Fruit fly (Drosophila melanogaster) whole organism, embryonic: ENCODE results near the gene rdog.
A peak's percentile ranks its signal among the peaks of the same experiment; 100 is the strongest.

Experiments used
- B-H1 ChIP-seq: fragments of 200-800 bp; sonication (Bioruptor generic); IDR thresholded peaks from 3 replicates; pipeline ENCODE4 v1.3.6; 2022; ENCODE audit warnings: missing biosample characterization, missing genetic modification characterization
- Blimp-1 ChIP-seq: fragments of 200-800 bp; sonication (Bioruptor generic); optimal IDR thresholded peaks from 3 replicates; lab custom pipeline; 2018; ENCODE audit warnings: missing biosample characterization, missing genetic modification characterization, mild to moderate bottlenecking, moderate library complexity, missing genetic modification reagents
- CG10209 ChIP-seq: fragments of 200-800 bp; sonication (Bioruptor generic); optimal IDR thresholded peaks from 3 replicates; lab custom pipeline; 2017; ENCODE audit warnings: missing biosample characterization, mild to moderate bottlenecking, missing genetic modification characterization, missing genetic modification reagents
- CG11504 ChIP-seq: fragments of 200-800 bp; sonication (Bioruptor generic); optimal IDR thresholded peaks from 3 replicates; lab custom pipeline; 2019; ENCODE audit warnings: missing biosample characterization, mild to moderate bottlenecking, missing genetic modification characterization, moderate library complexity
- CG13624 ChIP-seq: fragments of 200-800 bp; sonication (Bioruptor generic); optimal IDR thresholded peaks from 2 replicates; lab custom pipeline; 2016; ENCODE audit warnings: missing biosample characterization, missing genetic modification characterization
- CG13894 ChIP-seq: fragments of 200-800 bp; sonication (Bioruptor generic); optimal IDR thresholded peaks from 3 replicates; lab custom pipeline; 2018; ENCODE audit warnings: missing biosample characterization, mild to moderate bottlenecking, missing genetic modification characterization, moderate library complexity
- CG14710 ChIP-seq: fragments of 200-800 bp; sonication (Bioruptor generic); optimal IDR thresholded peaks from 3 replicates; lab custom pipeline; 2019; ENCODE audit warnings: missing biosample characterization, mild to moderate bottlenecking, missing genetic modification characterization, moderate library complexity
- CG14860 ChIP-seq: fragments of 200-800 bp; sonication (Bioruptor generic); IDR thresholded peaks from 3 replicates; pipeline ENCODE4 v1.3.6; 2022; ENCODE audit warnings: missing biosample characterization, missing genetic modification characterization; ENCODE audit not compliant: partially characterized antibody
- CG15011 ChIP-seq: fragments of 200-800 bp; sonication (Bioruptor generic); optimal IDR thresholded peaks from 3 replicates; lab custom pipeline; 2018; ENCODE audit warnings: missing biosample characterization, mild to moderate bottlenecking, missing genetic modification characterization
- CG1529 ChIP-seq: fragments of 200-800 bp; sonication (Bioruptor generic); optimal IDR thresholded peaks from 3 replicates; lab custom pipeline; 2018; ENCODE audit warnings: missing biosample characterization, missing genetic modification characterization
- CG18619 ChIP-seq: fragments of 200-800 bp; sonication (Bioruptor generic); optimal IDR thresholded peaks from 3 replicates; lab custom pipeline; 2017; ENCODE audit warnings: missing biosample characterization, mild to moderate bottlenecking, missing genetic modification characterization
- CG2875 ChIP-seq: fragments of 200-800 bp; sonication (Bioruptor generic); optimal IDR thresholded peaks from 2 replicates; lab custom pipeline; 2017; ENCODE audit warnings: missing biosample characterization, mild to moderate bottlenecking, missing genetic modification characterization, missing genetic modification reagents
- CG30403 ChIP-seq: fragments of 200-800 bp; sonication (Bioruptor generic); optimal IDR thresholded peaks from 3 replicates; lab custom pipeline; 2016; ENCODE audit warnings: missing biosample characterization, missing genetic modification characterization
- CG4707 ChIP-seq: fragments of 200-800 bp; sonication (Bioruptor generic); optimal IDR thresholded peaks from 2 replicates; lab custom pipeline; 2018; ENCODE audit warnings: missing biosample characterization, mild to moderate bottlenecking, missing genetic modification characterization, moderate library complexity
- CG7745 ChIP-seq: fragments of 200-800 bp; sonication (Bioruptor generic); optimal IDR thresholded peaks from 2 replicates; lab custom pipeline; 2018; ENCODE audit warnings: missing biosample characterization, mild to moderate bottlenecking, missing genetic modification characterization, moderate library complexity
- CG8281 ChIP-seq: fragments of 200-800 bp; sonication (Bioruptor generic); optimal IDR thresholded peaks from 2 replicates; lab custom pipeline; 2018; ENCODE audit warnings: missing biosample characterization, mild to moderate bottlenecking, missing genetic modification characterization, moderate library complexity
- CG8478 ChIP-seq: fragments of >200 bp; optimal IDR thresholded peaks from 2 replicates; lab custom pipeline; 2018
- CG8944 ChIP-seq: fragments of 200-800 bp; sonication (Bioruptor generic); optimal IDR thresholded peaks from 3 replicates; lab custom pipeline; 2016; ENCODE audit warnings: missing biosample characterization, missing genetic modification characterization
- Dfd ChIP-seq, 2 experiments: fragments of >200 bp; optimal IDR thresholded peaks; 2 replicates each; lab custom pipeline; 2017; ENCODE audit warnings: missing biosample characterization in 2 of 2, missing genetic modification characterization in 2 of 2
- Doc3 ChIP-seq: fragments of 200-800 bp; sonication (Bioruptor generic); IDR thresholded peaks from 3 replicates; pipeline ENCODE4 v1.3.6; 2022; ENCODE audit warnings: missing biosample characterization, missing genetic modification characterization; ENCODE audit not compliant: partially characterized antibody
- Eip74EF ChIP-seq, 2 experiments: fragments of 200-800 bp in 1 of 2; fragments of >200 bp in 1 of 2; sonication (Bioruptor generic) in 1 of 2; optimal IDR thresholded peaks; 2 replicates each; lab custom pipeline; 2017 to 2019; ENCODE audit warnings: missing biosample characterization in 2 of 2, missing genetic modification characterization in 2 of 2, mild to moderate bottlenecking in 1 of 2, moderate library complexity in 1 of 2
- Hand ChIP-seq: fragments of 200-800 bp; sonication (Bioruptor generic); optimal IDR thresholded peaks from 2 replicates; lab custom pipeline; 2017; ENCODE audit warnings: mild to moderate bottlenecking, missing biosample characterization, missing genetic modification reagents, missing genetic modification characterization
- Hr78 ChIP-seq, 2 experiments: fragments of 200-800 bp in 1 of 2; fragments of >200 bp in 1 of 2; sonication (Bioruptor generic) in 1 of 2; optimal IDR thresholded peaks; 2 replicates each; lab custom pipeline; 2017 to 2019; ENCODE audit warnings: missing biosample characterization in 2 of 2, missing genetic modification characterization in 2 of 2, mild to moderate bottlenecking in 1 of 2, moderate library complexity in 1 of 2
- Mad ChIP-seq: fragments of 200-800 bp; sonication (Bioruptor generic); optimal IDR thresholded peaks from 2 replicates; lab custom pipeline; 2016; ENCODE audit warnings: missing biosample characterization, missing genetic modification characterization
- Meics ChIP-seq: fragments of 200-800 bp; sonication (Bioruptor generic); optimal IDR thresholded peaks from 2 replicates; lab custom pipeline; 2017; ENCODE audit warnings: missing biosample characterization, mild to moderate bottlenecking, missing genetic modification characterization
- NK7.1 ChIP-seq: fragments of 200-800 bp; sonication (Bioruptor generic); optimal IDR thresholded peaks from 3 replicates; lab custom pipeline; 2016; ENCODE audit warnings: missing biosample characterization, missing genetic modification characterization
- NfI ChIP-seq: fragments of 200-800 bp; sonication (Bioruptor generic); optimal IDR thresholded peaks from 3 replicates; lab custom pipeline; 2018; ENCODE audit warnings: missing biosample characterization, mild to moderate bottlenecking, missing genetic modification characterization, moderate library complexity
- Opbp ChIP-seq: fragments of 200-800 bp; sonication (Bioruptor generic); IDR thresholded peaks from 3 replicates; pipeline ENCODE4 v1.3.6; 2022; ENCODE audit warnings: missing biosample characterization, missing genetic modification characterization; ENCODE audit not compliant: partially characterized antibody
- Ravus ChIP-seq: fragments of 200-800 bp; sonication (Bioruptor generic); IDR thresholded peaks from 2 replicates; pipeline ENCODE4 v1.3.6; 2022; ENCODE audit warnings: missing biosample characterization, missing genetic modification characterization
- Stat92E ChIP-seq, 3 experiments: fragments of >200 bp in 2 of 3; fragments of 200-800 bp in 1 of 3; sonication (Bioruptor generic) in 1 of 3; optimal IDR thresholded peaks; 2 replicates each; lab custom pipeline; 2017 to 2019; ENCODE audit warnings: missing biosample characterization in 3 of 3, missing genetic modification characterization in 3 of 3, mild to moderate bottlenecking in 1 of 3, moderate library complexity in 1 of 3
- Usf ChIP-seq: fragments of 200-800 bp; sonication (Bioruptor generic); optimal IDR thresholded peaks from 2 replicates; lab custom pipeline; 2017; ENCODE audit warnings: missing genotype, missing biosample characterization, missing genetic modification characterization
- ac ChIP-seq: fragments of 200-800 bp; sonication (Bioruptor generic); optimal IDR thresholded peaks from 3 replicates; lab custom pipeline; 2017; ENCODE audit warnings: missing biosample characterization, mild to moderate bottlenecking, missing genetic modification characterization
- chinmo ChIP-seq: fragments of 200-800 bp; sonication (Bioruptor generic); IDR thresholded peaks from 4 replicates; pipeline ENCODE4 v1.3.6; 2022; ENCODE audit warnings: missing biosample characterization, missing genetic modification characterization; ENCODE audit not compliant: partially characterized antibody
- croc ChIP-seq: fragments of 200-800 bp; sonication (Bioruptor generic); conservative IDR thresholded peaks from 3 replicates; pipeline ENCODE4 v1.3.6; 2022; ENCODE audit warnings: missing biosample characterization, missing genetic modification characterization
- disco-r ChIP-seq: fragments of 200-800 bp; sonication (Bioruptor generic); optimal IDR thresholded peaks from 2 replicates; lab custom pipeline; 2016; ENCODE audit warnings: missing biosample characterization, missing genetic modification characterization
- hb ChIP-seq: fragments of 200-800 bp; sonication (Bioruptor generic); IDR thresholded peaks from 3 replicates; pipeline ENCODE4 v1.3.6; 2022; ENCODE audit warnings: missing biosample characterization, missing genetic modification characterization; ENCODE audit not compliant: partially characterized antibody
- inv ChIP-seq: fragments of 200-800 bp; sonication (Bioruptor generic); IDR thresholded peaks from 2 replicates; pipeline ENCODE4 v1.3.6; 2022; ENCODE audit warnings: missing biosample characterization, missing genetic modification characterization; ENCODE audit not compliant: partially characterized antibody
- nau ChIP-seq: fragments of 200-800 bp; sonication (Bioruptor generic); optimal IDR thresholded peaks from 3 replicates; lab custom pipeline; 2017; ENCODE audit warnings: missing biosample characterization, mild to moderate bottlenecking, missing genetic modification characterization, missing genetic modification reagents
- otp ChIP-seq: fragments of 200-800 bp; sonication (Bioruptor generic); IDR thresholded peaks from 3 replicates; pipeline ENCODE4, ENCODE4 v1.3.6; 2022; ENCODE audit warnings: missing biosample characterization, missing genetic modification characterization
- p53 ChIP-seq: fragments of 200-800 bp; sonication (Bioruptor generic); optimal IDR thresholded peaks from 2 replicates; lab custom pipeline; 2016; ENCODE audit warnings: missing biosample characterization, missing genetic modification characterization
- pzg ChIP-seq: fragments of 200-800 bp; sonication (Bioruptor generic); optimal IDR thresholded peaks from 3 replicates; lab custom pipeline; 2018; ENCODE audit warnings: missing biosample characterization, mild to moderate bottlenecking, missing genetic modification characterization, moderate library complexity
- repo ChIP-seq: fragments of 200-800 bp; sonication (Bioruptor generic); optimal IDR thresholded peaks from 2 replicates; lab custom pipeline; 2016; ENCODE audit warnings: missing biosample characterization, missing genetic modification characterization
- row ChIP-seq: fragments of 200-800 bp; sonication (Bioruptor generic); IDR thresholded peaks from 3 replicates; pipeline ENCODE4 v1.3.6; 2022; ENCODE audit warnings: missing biosample characterization, missing genetic modification characterization
- run ChIP-seq: fragments of 200-800 bp; sonication (Bioruptor generic); optimal IDR thresholded peaks from 3 replicates; lab custom pipeline; 2018; ENCODE audit warnings: missing biosample characterization, mild to moderate bottlenecking, missing genetic modification characterization
- sim ChIP-seq: fragments of 200-800 bp; sonication (Bioruptor generic); IDR thresholded peaks from 2 replicates; pipeline ENCODE4 v1.3.6; 2022; ENCODE audit warnings: missing biosample characterization, missing genetic modification characterization
- slp2 ChIP-seq: fragments of 200-800 bp; sonication (Bioruptor generic); optimal IDR thresholded peaks from 2 replicates; lab custom pipeline; 2016; ENCODE audit warnings: missing biosample characterization, missing genetic modification characterization
- toy ChIP-seq: fragments of 200-800 bp; sonication (Bioruptor generic); IDR thresholded peaks from 2 replicates; pipeline ENCODE4 v1.3.6; 2022; ENCODE audit warnings: missing biosample characterization, missing genetic modification characterization
- tx ChIP-seq: fragments of 200-800 bp; sonication (Bioruptor generic); optimal IDR thresholded peaks from 2 replicates; lab custom pipeline; 2016; ENCODE audit warnings: missing biosample characterization, missing genetic modification characterization
- vvl ChIP-seq: fragments of 200-800 bp; sonication (Bioruptor generic); IDR thresholded peaks from 2 replicates; pipeline ENCODE4 v1.3.6; 2022; ENCODE audit warnings: missing biosample characterization, missing genetic modification characterization

Gene rdog

dm6 chr3R:29214262-29214661, 56.3 kb downstream of the rdog start (continued):
- TF ChIP-seq row (peak; percentile 100), CG8281 (tag; lab: Kevin White, UChicago) (peak; percentile 94), vvl (peak; percentile 100), Opbp (GFP tag; lab: Robert Waterston, UW) (peak; percentile 68), CG13624 (peak; percentile 99), CG30403 (GFP tag; lab: Kevin White, UChicago) (peak; percentile 99), chinmo (GFP tag; lab: Robert Waterston, UW) (peak; percentile 72; the same call in 2 of the 4 replicates), Ravus (GFP tag; lab: Robert Waterston, UW) (peak; percentile 98), Hand (GFP tag; lab: Kevin White, UChicago) (peak; percentile 99), nau (GFP tag; lab: Kevin White, UChicago) (peak; percentile 99), CG8944 (peak; percentile 98), toy (GFP tag; lab: Robert Waterston, UW) (peak; percentile 98), Stat92E (GFP tag; optimal IDR thresholded peaks at IDR 0.05; lab: Kevin White, UChicago) (peak in 1 of 3 experiments; percentile 99), Blimp-1 (peak; percentile 98), NK7.1 (GFP tag; lab: Kevin White, UChicago) (peak; percentile 99), CG13894 (tag; lab: Kevin White, UChicago) (peak; percentile 98), CG10209 (GFP tag; lab: Kevin White, UChicago) (peak; percentile 99), hb (GFP tag; lab: Robert Waterston, UW) (no peak), CG14860 (GFP tag; lab: Robert Waterston, UW) (no peak), pzg (GFP tag; lab: Kevin White, UChicago) (peak; percentile 37), repo (GFP tag; lab: Kevin White, UChicago) (peak; percentile 99), run (tag; lab: Kevin White, UChicago) (peak; percentile 98), slp2 (peak; percentile 98), Doc3 (GFP tag; lab: Robert Waterston, UW) (no peak), CG1529 (GFP tag; lab: Kevin White, UChicago) (peak; percentile 99), CG4707 (GFP tag; lab: Kevin White, UChicago) (peak; percentile 97), sim (GFP tag; lab: Robert Waterston, UW) (peak; percentile 99), CG2875 (peak; percentile 99), tx (GFP tag; lab: Kevin White, UChicago) (peak; percentile 98), CG18619 (GFP tag; lab: Kevin White, UChicago) (peak; percentile 99), Usf (GFP tag; lab: Kevin White, UChicago) (peak; percentile 99), p53 (peak; percentile 97), Dfd (GFP tag; optimal IDR thresholded peaks at IDR 0.05; lab: Kevin White, UChicago) (no peak), CG15011 (GFP tag; lab: Kevin White, UChicago) (peak; percentile 99), Eip74EF (GFP tag; optimal IDR thresholded peaks at IDR 0.05; lab: Kevin White, UChicago) (peak in 1 of 2 experiments; percentile 99), NfI (GFP tag; lab: Kevin White, UChicago) (peak; percentile 99), otp (GFP tag; lab: Robert Waterston, UW) (peak; percentile 100), Hr78 (GFP tag; optimal IDR thresholded peaks at IDR 0.05; lab: Kevin White, UChicago) (peak in 1 of 2 experiments; percentile 96), CG11504 (tag; lab: Kevin White, UChicago) (peak; percentile 98), CG8478 (no peak), Meics (GFP tag; lab: Kevin White, UChicago) (peak; percentile 99), CG14710 (tag; lab: Kevin White, UChicago) (peak; percentile 99), inv (no peak), ac (GFP tag; lab: Kevin White, UChicago) (peak; percentile 100), disco-r (GFP tag; lab: Kevin White, UChicago) (peak; percentile 99), B-H1 (GFP tag; lab: Robert Waterston, UW) (peak; percentile 99), CG7745 (tag; lab: Kevin White, UChicago) (peak; percentile 98), Mad (GFP tag; lab: Kevin White, UChicago) (peak; percentile 99), croc (peak; percentile 99)
